Fruit fly (Drosophila melanogaster) whole organism, prepupa: ENCODE data around the gene Osi12.

Experiments used
- CG10631 ChIP-seq: fragments of 200-800 bp; sonication (Bioruptor generic); optimal IDR thresholded peaks from 2 replicates; lab custom pipeline; 2016; ENCODE audit warnings: missing biosample characterization, missing genetic modification characterization
- CG32006 ChIP-seq: fragments of 200-800 bp; sonication (Bioruptor generic); optimal IDR thresholded peaks from 3 replicates; lab custom pipeline; 2017; ENCODE audit warnings: missing biosample characterization, mild to moderate bottlenecking, missing genetic modification characterization
- CG34406 ChIP-seq: fragments of 200-800 bp; sonication (Bioruptor generic); optimal IDR thresholded peaks from 3 replicates; lab custom pipeline; 2016; ENCODE audit warnings: missing biosample characterization, missing genetic modification characterization
- CG6808 ChIP-seq: fragments of 200-800 bp; sonication (Bioruptor generic); optimal IDR thresholded peaks from 3 replicates; lab custom pipeline; 2017; ENCODE audit warnings: missing biosample characterization, missing genetic modification characterization, mild to moderate bottlenecking, moderate library complexity, missing genetic modification reagents
- CG8632 ChIP-seq: fragments of 200-800 bp; sonication (Bioruptor generic); optimal IDR thresholded peaks from 3 replicates; lab custom pipeline; 2016; ENCODE audit warnings: missing biosample characterization, missing genetic modification characterization
- Ets96B ChIP-seq: fragments of 200-800 bp; optimal IDR thresholded peaks from 2 replicates; lab custom pipeline; 2019; ENCODE audit warnings: missing biosample characterization, mild to moderate bottlenecking, missing genetic modification characterization, moderate library complexity
- Hr4 ChIP-seq: fragments of 200-800 bp; sonication (Bioruptor generic); optimal IDR thresholded peaks from 3 replicates; lab custom pipeline; 2016; ENCODE audit warnings: missing biosample characterization, missing genetic modification characterization
- Met ChIP-seq: fragments of 200-800 bp; sonication (Bioruptor generic); optimal IDR thresholded peaks from 3 replicates; lab custom pipeline; 2016; ENCODE audit warnings: missing biosample characterization, missing genetic modification characterization
- dac ChIP-seq: fragments of 200-800 bp; sonication (Bioruptor generic); optimal IDR thresholded peaks from 2 replicates; lab custom pipeline; 2017; ENCODE audit warnings: missing biosample characterization, mild to moderate bottlenecking, missing genetic modification characterization
- fd59A ChIP-seq: fragments of 200-800 bp; sonication (Bioruptor generic); optimal IDR thresholded peaks from 2 replicates; lab custom pipeline; 2017; ENCODE audit warnings: missing biosample characterization, mild to moderate bottlenecking, missing genetic modification characterization, missing genetic modification reagents
- net ChIP-seq: fragments of 200-800 bp; sonication (Bioruptor generic); optimal IDR thresholded peaks from 3 replicates; lab custom pipeline; 2016; ENCODE audit warnings: missing biosample characterization, missing genetic modification characterization
- topi ChIP-seq: fragments of 200-800 bp; sonication (Bioruptor generic); optimal IDR thresholded peaks from 3 replicates; lab custom pipeline; 2016; ENCODE audit warnings: missing biosample characterization, missing genetic modification characterization
- vri ChIP-seq: fragments of 200-800 bp; sonication (Bioruptor generic); optimal IDR thresholded peaks from 3 replicates; lab custom pipeline; 2016; ENCODE audit warnings: missing biosample characterization, mild to moderate bottlenecking, missing genetic modification characterization

- TF ChIP-seq Met (GFP tag; lab: Kevin White, UChicago) (no peak), CG34406 (GFP tag; lab: Kevin White, UChicago) (no peak), vri (GFP tag; lab: Kevin White, UChicago) (no peak), dac (no peak), CG10631 (GFP tag; lab: Kevin White, UChicago) (no peak), CG6808 (GFP tag; lab: Kevin White, UChicago) (no peak), fd59A (no peak), CG32006 (GFP tag; lab: Kevin White, UChicago) (no peak), Ets96B (no peak), CG8632 (GFP tag; lab: Kevin White, UChicago) (no peak), topi (GFP tag; lab: Kevin White, UChicago) (no peak), net (no peak), Hr4 (GFP tag; lab: Kevin White, UChicago) (no peak)
Observed at dm6 chr3R:6254875-6255274, 23.5 kb upstream of the Osi12 start, which contains the start of gene Osi8.
